Worm (Caenorhabditis elegans) whole organism, L3 larva: ENCODE measurements around the gene hadb-1.

Experiments used
- aly-2 ChIP-seq: fragments of 150-350 bp; optimal IDR thresholded peaks from 2 replicates; lab custom pipeline; 2014; ENCODE audit warnings: missing biosample characterization, missing genetic modification characterization
- ama-1 ChIP-seq: fragments of 150-350 bp; optimal IDR thresholded peaks from 2 replicates; lab custom pipeline; 2018
- elt-3 ChIP-seq, 3 experiments: fragments of 150-350 bp in 1 of 3; sonication (generic microtip) in 2 of 3; optimal IDR thresholded peaks; 2 replicates in 2 of 3; 4 replicates in 1 of 3; lab custom pipeline; 2014 to 2017; ENCODE audit warnings: missing biosample characterization in 3 of 3, missing genetic modification characterization in 3 of 3
- mdl-1 ChIP-seq: fragments of 150-350 bp; optimal IDR thresholded peaks from 2 replicates; lab custom pipeline; 2014; ENCODE audit warnings: missing biosample characterization, missing genetic modification characterization
- nhr-11 ChIP-seq: fragments of 150-350 bp; optimal IDR thresholded peaks from 2 replicates; lab custom pipeline; 2014; ENCODE audit warnings: missing biosample characterization, missing genetic modification characterization
- snpc-4 ChIP-seq: fragments of 150-350 bp; optimal IDR thresholded peaks from 2 replicates; lab custom pipeline; 2014; ENCODE audit warnings: missing biosample characterization, missing genetic modification characterization
- zag-1 ChIP-seq: fragments of 150-350 bp; optimal IDR thresholded peaks from 2 replicates; lab custom pipeline; 2014; ENCODE audit warnings: missing biosample characterization, missing genetic modification characterization
- ztf-11 ChIP-seq: fragments of 150-350 bp; optimal IDR thresholded peaks from 2 replicates; lab custom pipeline; 2014; ENCODE audit warnings: missing biosample characterization, missing genetic modification characterization

DNA sequence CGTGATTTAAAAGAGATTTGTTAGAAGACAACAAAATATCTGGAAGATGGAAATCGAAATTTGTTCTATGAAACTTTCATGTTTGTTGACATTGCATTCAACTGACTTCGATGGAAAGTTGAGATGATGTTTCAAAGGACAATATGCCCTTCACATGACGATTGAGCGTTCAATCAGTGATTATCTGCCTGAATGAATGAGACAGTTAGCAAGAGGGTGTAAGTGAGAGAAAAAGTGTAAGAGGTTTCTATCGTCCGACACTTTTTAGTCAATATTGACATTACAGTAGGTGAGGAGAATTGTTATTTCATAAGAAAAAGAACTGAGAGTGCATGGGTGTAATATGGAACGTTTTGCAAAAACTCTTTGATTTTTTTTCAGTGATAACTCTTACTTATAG is 44.9 kb upstream of the hadb-1 start:
- TF ChIP-seq snpc-4 (tag; lab: Kevin White, UChicago) (no peak), ama-1 (no peak), aly-2 (no peak), ztf-11 (tag; lab: Kevin White, UChicago) (no peak), nhr-11 (tag; lab: Kevin White, UChicago) (no peak), elt-3 (tag; optimal IDR thresholded peaks at IDR 0.05; lab: Kevin White, UChicago) (no peak), zag-1 (no peak), mdl-1 (tag; lab: Kevin White, UChicago) (no peak)
